Worm (Caenorhabditis elegans) whole organism, L4/young adult: ENCODE results near the gene F44G4.3.

ENCODE experiments used
- W03F9.2 ChIP-seq: fragments of 150-350 bp; optimal IDR thresholded peaks from 2 replicates; lab custom pipeline; 2014; ENCODE audit warnings: missing biosample characterization, missing genetic modification characterization
- dao-5 ChIP-seq: sonication (generic microtip); optimal IDR thresholded peaks from 2 replicates; lab custom pipeline; 2016; ENCODE audit warnings: missing genotype, missing genetic modification characterization, moderate library complexity, missing compliant biosample characterization
- him-1 ChIP-seq: sonication (generic microtip); optimal IDR thresholded peaks from 2 replicates; lab custom pipeline; 2016; ENCODE audit warnings: missing genotype, missing genetic modification reagents, missing genetic modification characterization, missing compliant biosample characterization

The F44G4.3 gene

ce11 chrII:8997479-8997878, at the start of gene F44G4.3, which contains the start of gene tdp-1:
TSS of gene F44G4.3 (minus strand) at chrII:8997662.
TSS of gene tdp-1 (plus strand) at chrII:8997825.
- no peak for TF ChIP-seq W03F9.2
- TF ChIP-seq him-1 (tag; lab: Kevin White, UChicago): no peak
- no peak for TF ChIP-seq dao-5 (tag; lab: Kevin White, UChicago)

- no peak for TF ChIP-seq dao-5 (tag; lab: Kevin White, UChicago)
- no peak for TF ChIP-seq W03F9.2
- TF ChIP-seq him-1 (tag; lab: Kevin White, UChicago): no peak
Measured at ce11 chrII:9042059-9042458, 44.6 kb upstream of the F44G4.3 start.

ce11 chrII:9041306-9041705, 43.8 kb upstream of the F44G4.3 start, which contains the start of gene F37B12.3:
TSS of gene F37B12.3 (minus strand) at chrII:9041406.
- TF ChIP-seq W03F9.2 (no peak), him-1 (tag; lab: Kevin White, UChicago) (no peak), dao-5 (tag; lab: Kevin White, UChicago) (no peak)

- TF ChIP-seq dao-5 (tag; lab: Kevin White, UChicago) (no peak), him-1 (tag; lab: Kevin White, UChicago) (no peak), W03F9.2 (no peak)
Measured at ce11 chrII:9038736-9039135, 41.3 kb upstream of the F44G4.3 start.

- TF ChIP-seq W03F9.2 (no peak), dao-5 (tag; lab: Kevin White, UChicago) (no peak), him-1 (tag; lab: Kevin White, UChicago) (no peak)
Measured at ce11 chrII:9038201-9038600, 40.7 kb upstream of the F44G4.3 start, which contains the start of gene gcs-1. TSS of gene gcs-1 (minus strand) at chrII:9038301.

ce11 chrII:9033034-9033433, 35.6 kb upstream of the F44G4.3 start:
- no peak for TF ChIP-seq him-1 (tag; lab: Kevin White, UChicago)
- TF ChIP-seq dao-5 (tag; lab: Kevin White, UChicago): no peak
- TF ChIP-seq W03F9.2: no peak

ce11 chrII:9031891-9032290, 34.4 kb upstream of the F44G4.3 start:
- no peak for TF ChIP-seq W03F9.2
- TF ChIP-seq him-1 (tag; lab: Kevin White, UChicago): no peak
- no peak for TF ChIP-seq dao-5 (tag; lab: Kevin White, UChicago)

ce11 chrII:9029218-9029672, 31.8 kb upstream of the F44G4.3 start, which contains the start of gene F37B12.1:
TSS of gene F37B12.1 (minus strand) at chrII:9029268.
- TF ChIP-seq W03F9.2 (no peak), him-1 (tag; lab: Kevin White, UChicago) (no peak), dao-5 (tag; lab: Kevin White, UChicago) (no peak)

ce11 chrII:9028096-9028495, 30.6 kb upstream of the F44G4.3 start:
- TF ChIP-seq dao-5 (tag; lab: Kevin White, UChicago) (no peak), him-1 (tag; lab: Kevin White, UChicago) (no peak), W03F9.2 (no peak)

ce11 chrII:9026348-9026747, 28.9 kb upstream of the F44G4.3 start:
- no peak for TF ChIP-seq him-1 (tag; lab: Kevin White, UChicago)
- no peak for TF ChIP-seq dao-5 (tag; lab: Kevin White, UChicago)
- TF ChIP-seq W03F9.2: no peak

- TF ChIP-seq him-1 (tag; lab: Kevin White, UChicago): no peak
- TF ChIP-seq dao-5 (tag; lab: Kevin White, UChicago): no peak
- no peak for TF ChIP-seq W03F9.2
Measured at ce11 chrII:9024312-9024711, 26.9 kb upstream of the F44G4.3 start.

- TF ChIP-seq him-1 (tag; lab: Kevin White, UChicago) (no peak), W03F9.2 (no peak), dao-5 (tag; lab: Kevin White, UChicago) (no peak)
Measured at ce11 chrII:9021625-9022024, 24.2 kb upstream of the F44G4.3 start.

ce11 chrII:9019704-9020103, 22.2 kb upstream of the F44G4.3 start, which contains the start of gene dep-1:
TSS of gene dep-1 (minus strand) at chrII:9019798.
- no peak for TF ChIP-seq him-1 (tag; lab: Kevin White, UChicago)
- TF ChIP-seq dao-5 (tag; lab: Kevin White, UChicago): no peak
- no peak for TF ChIP-seq W03F9.2

ce11 chrII:9017628-9018027, 20.2 kb upstream of the F44G4.3 start:
- no peak for TF ChIP-seq him-1 (tag; lab: Kevin White, UChicago)
- TF ChIP-seq W03F9.2: no peak
- no peak for TF ChIP-seq dao-5 (tag; lab: Kevin White, UChicago)

ce11 chrII:9014877-9015505, 17.5 kb upstream of the F44G4.3 start:
- TF ChIP-seq him-1 (tag; lab: Kevin White, UChicago) (no peak), W03F9.2 (no peak)
